Worm (Caenorhabditis elegans) whole organism, early embryonic: ENCODE results near the gene F26D11.2.

Experiments
- F13C5.2 ChIP-seq: sonication (generic microtip); optimal IDR thresholded peaks from 2 replicates; lab custom pipeline; 2017; ENCODE audit warnings: mild to moderate bottlenecking, missing genetic modification characterization, inconsistent platforms, missing compliant biosample characterization
- aly-1 ChIP-seq: sonication (generic microtip); optimal IDR thresholded peaks from 2 replicates; lab custom pipeline; 2016; ENCODE audit warnings: missing genetic modification characterization, missing compliant biosample characterization
- ama-1 ChIP-seq: fragments of 150-350 bp; optimal IDR thresholded peaks from 2 replicates; lab custom pipeline; 2014
- ceh-13 ChIP-seq: fragments of 200-800 bp; sonication (Bioruptor generic); optimal IDR thresholded peaks from 2 replicates; lab custom pipeline; 2018; ENCODE audit warnings: mild to moderate bottlenecking, missing genetic modification characterization, missing compliant biosample characterization
- ets-7 ChIP-seq: sonication (generic microtip); optimal IDR thresholded peaks from 2 replicates; lab custom pipeline; 2016; ENCODE audit warnings: missing genotype, missing genetic modification characterization, missing compliant biosample characterization
- hmg-4 ChIP-seq: fragments of 200-800 bp; sonication (Bioruptor generic); optimal IDR thresholded peaks from 2 replicates; lab custom pipeline; 2018; ENCODE audit warnings: mild to moderate bottlenecking, missing genetic modification characterization, missing compliant biosample characterization
- sea-1 ChIP-seq: fragments of 200-800 bp; sonication (Bioruptor generic); conservative IDR thresholded peaks from 2 replicates; pipeline ENCODE4 v1.3.6; 2022; ENCODE audit warnings: missing genetic modification characterization, missing compliant biosample characterization
- tbx-11 ChIP-seq: fragments of 200-800 bp; sonication (Bioruptor generic); IDR thresholded peaks from 2 replicates; pipeline ENCODE4 v1.3.6; 2022; ENCODE audit warnings: missing genetic modification characterization, missing compliant biosample characterization
- tbx-37 ChIP-seq: fragments of 200-800 bp; sonication (Bioruptor generic); conservative IDR thresholded peaks from 2 replicates; pipeline ENCODE4 v1.3.6; 2022; ENCODE audit warnings: missing genetic modification reagents, missing genetic modification characterization, missing compliant biosample characterization

ce11 chrV:7932998-7933397, 26.1 kb upstream of the F26D11.2 start, which contains the start of gene ncx-10:
- TF ChIP-seq ets-7 (tag; lab: Kevin White, UChicago) (no peak), ama-1 (lab: Kevin White, UChicago) (no peak), aly-1 (tag; lab: Kevin White, UChicago) (no peak), F13C5.2 (tag; lab: Kevin White, UChicago) (no peak), sea-1 (GFP tag; lab: Robert Waterston, UW) (no peak), ceh-13 (GFP tag; lab: Kevin White, UChicago) (no peak), tbx-37 (GFP tag; lab: Robert Waterston, UW) (no peak), hmg-4 (no peak), tbx-11 (GFP tag; lab: Robert Waterston, UW) (no peak)
